Worm (Caenorhabditis elegans) whole organism, midembryonic: ENCODE results near the gene Y80D4G.2.
A peak's percentile ranks its signal among the peaks of the same experiment; 100 is the strongest.

ENCODE experiments used
- T22C8.4 ChIP-seq: fragments of 200-800 bp; sonication (Bioruptor generic); IDR thresholded peaks from 2 replicates; pipeline ENCODE4 v1.3.6; 2022; ENCODE audit warnings: missing genetic modification characterization, missing compliant biosample characterization
- cog-1 ChIP-seq: sonication (generic microtip); optimal IDR thresholded peaks from 2 replicates; lab custom pipeline; 2016; ENCODE audit warnings: missing genetic modification characterization, missing compliant biosample characterization
- flt-1 ChIP-seq: fragments of 200-800 bp; sonication (Bioruptor generic); IDR thresholded peaks from 2 replicates; pipeline ENCODE4 v1.3.6; 2022; ENCODE audit warnings: missing genetic modification characterization, missing compliant biosample characterization
- klf-2 ChIP-seq: fragments of 200-800 bp; sonication (Bioruptor generic); conservative IDR thresholded peaks from 2 replicates; pipeline ENCODE4 v1.3.6; 2022; ENCODE audit warnings: missing genetic modification reagents, missing genetic modification characterization, missing compliant biosample characterization
- med-1 ChIP-seq: sonication (generic microtip); optimal IDR thresholded peaks from 2 replicates; lab custom pipeline; 2017; ENCODE audit warnings: missing genetic modification characterization, mild to moderate bottlenecking, missing compliant biosample characterization, antibody characterized with exemption, missing genetic modification reagents; ENCODE audit not compliant: insufficient read depth
- ref-1 ChIP-seq: fragments of 200-800 bp; sonication (Bioruptor generic); conservative IDR thresholded peaks from 2 replicates; pipeline ENCODE4 v1.3.6; 2022; ENCODE audit warnings: missing genetic modification reagents, missing genetic modification characterization, missing compliant biosample characterization
- tab-1 ChIP-seq: fragments of 200-800 bp; sonication (Bioruptor generic); IDR thresholded peaks from 2 replicates; pipeline ENCODE4 v1.3.6; 2022; ENCODE audit warnings: missing genetic modification characterization, missing compliant biosample characterization
- ztf-23 ChIP-seq: fragments of 200-800 bp; sonication (Bioruptor generic); IDR thresholded peaks from 2 replicates; pipeline ENCODE4 v1.3.6; 2022; ENCODE audit warnings: missing genetic modification reagents, missing genetic modification characterization, missing compliant biosample characterization
- ztf-29 ChIP-seq: fragments of 200-800 bp; sonication (Bioruptor generic); IDR thresholded peaks from 2 replicates; pipeline ENCODE4 v1.3.6; 2022; ENCODE audit warnings: missing genetic modification reagents, missing genetic modification characterization, missing compliant biosample characterization

Y80D4G.2 gene

ce11 chrIII:7571726-7572125 lies 22.7 kb downstream of the Y80D4G.2 start:
- no peak for TF ChIP-seq flt-1 (GFP tag; lab: Robert Waterston, UW)
- TF ChIP-seq klf-2: no peak
- no peak for TF ChIP-seq ref-1 (GFP tag; lab: Robert Waterston, UW)
- no peak for TF ChIP-seq med-1 (GFP tag; lab: Kevin White, UChicago)
- TF ChIP-seq cog-1 (tag; lab: Kevin White, UChicago): no peak
- no peak for TF ChIP-seq ztf-29 (GFP tag; lab: Robert Waterston, UW)
- no peak for TF ChIP-seq tab-1
- TF ChIP-seq ztf-23 (GFP tag; lab: Robert Waterston, UW): no peak
- no peak for TF ChIP-seq T22C8.4 (GFP tag; lab: Robert Waterston, UW)

ce11 chrIII:7570083-7570695 lies 24.2 kb downstream of the Y80D4G.2 start, which contains the start of gene R13A5.7:
Gene R13A5.7, minus strand, starts transcription at chrIII:7570133.
- TF ChIP-seq T22C8.4 (GFP tag; lab: Robert Waterston, UW) (no peak), klf-2 (no peak), ref-1 (GFP tag; lab: Robert Waterston, UW) (no peak), ztf-23 (GFP tag; lab: Robert Waterston, UW) (no peak), cog-1 (tag; lab: Kevin White, UChicago) (peak; percentile 18), med-1 (GFP tag; lab: Kevin White, UChicago) (no peak), ztf-29 (GFP tag; lab: Robert Waterston, UW) (no peak), tab-1 (no peak), flt-1 (GFP tag; lab: Robert Waterston, UW) (peak; percentile 18; the same call in 1 of the 2 replicates)

ce11 chrIII:7566098-7566497 lies 28.3 kb downstream of the Y80D4G.2 start, which contains the start of gene ttr-32:
Gene ttr-32, plus strand, starts transcription at chrIII:7566411.
- no peak for TF ChIP-seq ztf-23 (GFP tag; lab: Robert Waterston, UW)

- TF ChIP-seq med-1 (GFP tag; lab: Kevin White, UChicago): no peak
- TF ChIP-seq tab-1: no peak
- no peak for TF ChIP-seq klf-2
- no peak for TF ChIP-seq ztf-29 (GFP tag; lab: Robert Waterston, UW)
- TF ChIP-seq cog-1 (tag; lab: Kevin White, UChicago): no peak
- TF ChIP-seq ref-1 (GFP tag; lab: Robert Waterston, UW): no peak
- no peak for TF ChIP-seq T22C8.4 (GFP tag; lab: Robert Waterston, UW)
These were observed 29.1 kb downstream of the Y80D4G.2 start, which contains the start of gene ttr-8 for ce11 chrIII:7565247-7565646. Gene ttr-8, minus strand, starts transcription at chrIII:7565347.

DNA sequence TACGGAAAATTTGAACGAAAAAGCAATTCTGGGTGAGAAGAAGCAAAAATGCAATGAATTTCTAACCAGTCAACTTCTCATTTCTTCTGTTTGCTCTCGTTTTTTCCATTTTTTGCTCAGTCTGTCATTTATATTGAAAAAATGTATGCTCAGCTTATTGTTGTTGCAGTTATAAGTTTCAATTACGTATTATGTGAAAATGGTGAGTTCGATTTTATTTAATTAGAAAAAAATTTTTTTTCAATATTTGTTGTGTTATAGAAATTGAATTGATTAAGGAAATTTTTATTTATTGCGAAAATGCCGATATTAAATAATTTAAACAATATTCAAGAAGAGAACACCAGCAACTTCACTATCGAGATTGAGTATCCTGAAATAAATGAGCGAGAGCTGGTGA lies 32.5 kb downstream of the Y80D4G.2 start, which contains the start of gene lgc-12:
Gene lgc-12, plus strand, starts transcription at position 301 of the 400 bp plus-strand sequence.
- no peak for TF ChIP-seq T22C8.4 (GFP tag; lab: Robert Waterston, UW)
- TF ChIP-seq ref-1 (GFP tag; lab: Robert Waterston, UW): no peak
- no peak for TF ChIP-seq ztf-29 (GFP tag; lab: Robert Waterston, UW)
- no peak for TF ChIP-seq tab-1
- no peak for TF ChIP-seq ztf-23 (GFP tag; lab: Robert Waterston, UW)
- TF ChIP-seq klf-2: no peak
- no peak for TF ChIP-seq cog-1 (tag; lab: Kevin White, UChicago)
- TF ChIP-seq med-1 (GFP tag; lab: Kevin White, UChicago): no peak
- TF ChIP-seq flt-1 (GFP tag; lab: Robert Waterston, UW): no peak

ce11 chrIII:7559869-7560268 lies 34.5 kb downstream of the Y80D4G.2 start:
- no peak for TF ChIP-seq ref-1 (GFP tag; lab: Robert Waterston, UW)
- no peak for TF ChIP-seq ztf-23 (GFP tag; lab: Robert Waterston, UW)
- no peak for TF ChIP-seq cog-1 (tag; lab: Kevin White, UChicago)
- no peak for TF ChIP-seq tab-1
- no peak for TF ChIP-seq klf-2
- TF ChIP-seq med-1 (GFP tag; lab: Kevin White, UChicago): no peak
- TF ChIP-seq ztf-29 (GFP tag; lab: Robert Waterston, UW): no peak
- no peak for TF ChIP-seq flt-1 (GFP tag; lab: Robert Waterston, UW)
- TF ChIP-seq T22C8.4 (GFP tag; lab: Robert Waterston, UW): no peak

DNA sequence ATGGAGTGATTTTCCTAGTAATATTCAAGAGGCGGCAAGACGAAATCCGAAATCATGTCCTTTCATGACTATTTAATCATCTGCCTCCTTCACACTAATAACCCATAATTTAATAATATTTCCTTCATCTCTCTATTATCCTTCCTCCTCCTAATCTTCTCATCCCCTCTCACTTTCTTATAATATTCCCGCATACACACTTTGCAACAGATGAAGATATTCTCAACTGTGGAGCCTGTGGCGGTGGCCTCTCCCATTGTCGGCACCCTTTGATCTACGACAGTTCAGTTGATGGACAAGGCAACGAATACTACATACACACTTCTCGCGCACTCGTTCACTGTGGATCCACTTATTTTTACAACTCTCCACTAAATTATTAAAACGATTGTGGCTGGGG lies 35.7 kb downstream of the Y80D4G.2 start:
- TF ChIP-seq klf-2 (no peak), tab-1 (no peak), ztf-23 (GFP tag; lab: Robert Waterston, UW) (no peak), ztf-29 (GFP tag; lab: Robert Waterston, UW) (no peak), cog-1 (tag; lab: Kevin White, UChicago) (no peak), med-1 (GFP tag; lab: Kevin White, UChicago) (no peak), flt-1 (GFP tag; lab: Robert Waterston, UW) (no peak)

ce11 chrIII:7557930-7558470 lies 36.4 kb downstream of the Y80D4G.2 start:
- no peak for TF ChIP-seq ref-1 (GFP tag; lab: Robert Waterston, UW)
- TF ChIP-seq tab-1: no peak

DNA sequence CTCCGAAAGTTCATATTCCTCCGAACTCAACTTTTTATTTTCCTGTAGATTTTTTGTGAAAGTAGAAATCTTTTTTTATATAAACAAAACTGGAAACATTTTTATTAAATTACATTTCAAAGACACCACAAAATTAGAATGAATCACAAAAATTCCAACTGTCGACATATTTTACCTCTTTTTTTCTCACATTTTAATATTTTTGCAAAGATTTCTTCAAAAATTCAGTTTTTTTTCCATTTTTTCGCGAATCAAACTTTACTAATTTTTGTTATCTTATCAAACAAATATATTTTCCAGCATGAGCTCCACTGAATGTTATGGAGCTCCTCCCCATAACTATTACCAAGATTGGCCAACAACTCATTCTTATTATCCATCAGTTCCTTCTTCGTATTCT lies 39.0 kb downstream of the Y80D4G.2 start, which contains the start of gene ceh-13:
Gene ceh-13, plus strand, starts transcription at position 301 of the 400 bp plus-strand sequence.
- TF ChIP-seq ref-1 (GFP tag; lab: Robert Waterston, UW) (no peak), T22C8.4 (GFP tag; lab: Robert Waterston, UW) (no peak), med-1 (GFP tag; lab: Kevin White, UChicago) (no peak), klf-2 (no peak), tab-1 (no peak)

DNA sequence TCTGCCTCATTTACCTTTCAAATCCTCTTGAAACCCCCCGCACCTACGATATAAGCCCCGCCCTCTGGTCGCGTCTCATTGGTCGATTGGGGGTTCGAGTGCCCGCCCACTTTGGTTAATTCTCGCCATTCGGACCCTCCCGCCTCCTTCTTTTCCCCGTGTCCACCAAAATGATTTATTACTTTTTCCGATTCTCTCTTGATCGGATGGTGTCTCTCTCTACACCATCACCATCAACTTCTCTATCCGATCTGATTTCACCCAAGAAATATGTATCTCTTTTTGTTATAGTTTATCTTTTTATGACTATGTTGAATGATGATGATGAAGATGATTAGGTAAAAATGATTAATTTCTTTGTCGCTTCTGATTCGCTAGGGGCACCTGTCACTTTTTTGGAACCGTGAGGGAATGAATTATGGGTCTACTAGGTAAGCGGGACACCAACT lies 39.7 kb downstream of the Y80D4G.2 start:
- TF ChIP-seq flt-1 (GFP tag; lab: Robert Waterston, UW) (no peak), klf-2 (no peak), T22C8.4 (GFP tag; lab: Robert Waterston, UW) (no peak), ref-1 (GFP tag; lab: Robert Waterston, UW) (no peak), cog-1 (tag; lab: Kevin White, UChicago) (no peak), ztf-23 (GFP tag; lab: Robert Waterston, UW) (no peak), tab-1 (no peak), med-1 (GFP tag; lab: Kevin White, UChicago) (no peak), ztf-29 (GFP tag; lab: Robert Waterston, UW) (no peak)
